Worm (Caenorhabditis elegans): ENCODE data around the gene nhr-34.

nhr-34 gene

ce11 chrIV:9643188-9643587, 32.3 kb downstream of the nhr-34 start, which contains the start of gene degl-2:
degl-2 (plus strand) TSS chrIV:9643488.
- TF ChIP-seq ceh-91 (GFP tag; IDR thresholded peaks at IDR 0.05) (no peak), cebp-1 (GFP tag; IDR thresholded peaks at IDR 0.05) (no peak), cebp-1 (tag; optimal IDR thresholded peaks at IDR 0.05) (no peak), Y67H2A.10 (GFP tag; conservative IDR thresholded peaks at IDR 0.05) (no peak), nhr-27 (tag; optimal IDR thresholded peaks at IDR 0.05) (no peak), die-1 (tag; optimal IDR thresholded peaks at IDR 0.05) (no peak), snpc-3.4 (tag; optimal IDR thresholded peaks at IDR 0.05) (no peak), tbx-9 (tag; optimal IDR thresholded peaks at IDR 0.05; ENCODE audit: borderline replicate concordance) (no peak), nfya-2 (GFP tag; IDR thresholded peaks at IDR 0.05) (no peak), F52B5.7 (tag; optimal IDR thresholded peaks at IDR 0.05) (no peak), ceh-27 (GFP tag; optimal IDR thresholded peaks at IDR 0.05) (no peak), unc-62 (GFP tag; optimal IDR thresholded peaks at IDR 0.05) (no peak), ztf-6 (GFP tag; IDR thresholded peaks at IDR 0.05) (no peak), F49E8.2 (tag; optimal IDR thresholded peaks at IDR 0.05; ENCODE audit: insufficient read depth) (no peak)

ce11 chrIV:9641925-9642324, 33.5 kb downstream of the nhr-34 start, which contains the start of gene del-2:
del-2 (minus strand) TSS chrIV:9642025.
- TF ChIP-seq B0336.3 (GFP tag; IDR thresholded peaks at IDR 0.05) (no peak), efl-1 (GFP tag; optimal IDR thresholded peaks at IDR 0.05) (no peak), nfyb-1 (GFP tag; IDR thresholded peaks at IDR 0.05) (no peak), madf-8 (GFP tag; conservative IDR thresholded peaks at IDR 0.05) (no peak), hsf-1 (GFP tag; IDR thresholded peaks at IDR 0.05) (no peak), T26A5.8 (tag; optimal IDR thresholded peaks at IDR 0.05) (no peak), bed-1 (GFP tag; IDR thresholded peaks at IDR 0.05) (no peak)

- TF ChIP-seq tbx-9 (tag; optimal IDR thresholded peaks at IDR 0.05; ENCODE audit: borderline replicate concordance) (no peak), attf-5 (GFP tag; optimal IDR thresholded peaks at IDR 0.05) (no peak), somi-1 (GFP tag; optimal IDR thresholded peaks at IDR 0.05) (no peak), lin-35 (GFP tag; optimal IDR thresholded peaks at IDR 0.05) (no peak), ets-4 (GFP tag; optimal IDR thresholded peaks at IDR 0.05) (no peak), K12H6.12 (tag; optimal IDR thresholded peaks at IDR 0.05) (no peak), lir-1 (GFP tag; conservative IDR thresholded peaks at IDR 0.05) (no peak), ekl-4 (GFP tag; IDR thresholded peaks at IDR 0.05) (no peak), F37B4.10 (GFP tag; IDR thresholded peaks at IDR 0.05) (no peak), madf-3 (GFP tag; IDR thresholded peaks at IDR 0.05) (no peak), F39B2.1 (GFP tag; IDR thresholded peaks at IDR 0.05) (no peak), F55B11.4 (tag; optimal IDR thresholded peaks at IDR 0.05; ENCODE audit: borderline replicate concordance, insufficient read depth) (no peak), nfya-2 (GFP tag; IDR thresholded peaks at IDR 0.05) (no peak), chd-7 (tag; optimal IDR thresholded peaks at IDR 0.05) (no peak)
Measured at ce11 chrIV:9634848-9635247, 40.6 kb downstream of the nhr-34 start, which contains the start of gene mca-1. mca-1 (minus strand) TSS chrIV:9634948.

- TF ChIP-seq T07F8.4 (tag; optimal IDR thresholded peaks at IDR 0.05) (no peak), Y56A3A.18 (GFP tag; IDR thresholded peaks at IDR 0.05) (no peak), fkh-3 (tag; optimal IDR thresholded peaks at IDR 0.05) (no peak), let-526 (GFP tag; IDR thresholded peaks at IDR 0.05) (no peak), hlh-26 (GFP tag; conservative IDR thresholded peaks at IDR 0.05) (no peak), dpl-1 (GFP tag; optimal IDR thresholded peaks at IDR 0.05) (no peak), rcor-1 (GFP tag; IDR thresholded peaks at IDR 0.05) (no peak), somi-1 (GFP tag; optimal IDR thresholded peaks at IDR 0.05) (no peak), snpc-1.1 (tag; optimal IDR thresholded peaks at IDR 0.05; ENCODE audit: insufficient read depth) (no peak), lin-54 (GFP tag; optimal IDR thresholded peaks at IDR 0.05) (no peak), sdz-38 (tag; optimal IDR thresholded peaks at IDR 0.05) (no peak), nhr-120 (GFP tag; IDR thresholded peaks at IDR 0.05) (no peak), nhr-179 (tag; optimal IDR thresholded peaks at IDR 0.05) (no peak)
Measured at ce11 chrIV:9633889-9634288, 41.6 kb downstream of the nhr-34 start.

Measured in whole organism, young adult.